Worm (Caenorhabditis elegans) whole organism, L1 larva: ENCODE measurements around the gene gba-4.
"Not testable (repeated sequence)": the region's sequence is repeated elsewhere in the genome, so short reads cannot be mapped to it uniquely, and the experiment has no call there.

ENCODE experiments used
- C16A3.4 ChIP-seq: fragments of 150-350 bp; optimal IDR thresholded peaks from 2 replicates; lab custom pipeline; 2014; ENCODE audit warnings: missing biosample characterization, missing genetic modification characterization
- F16B12.6 ChIP-seq: fragments of 150-350 bp; optimal IDR thresholded peaks from 2 replicates; lab custom pipeline; 2014; ENCODE audit warnings: missing biosample characterization, missing genetic modification characterization
- aha-1 ChIP-seq: fragments of 150-350 bp; optimal IDR thresholded peaks from 2 replicates; lab custom pipeline; 2014; ENCODE audit warnings: missing biosample characterization, missing genetic modification characterization
- alr-1 ChIP-seq: fragments of 200-800 bp; sonication (Bioruptor generic); optimal IDR thresholded peaks from 2 replicates; lab custom pipeline; 2018; ENCODE audit warnings: borderline replicate concordance, mild to moderate bottlenecking, missing genetic modification characterization, missing compliant biosample characterization
- ama-1 ChIP-seq: fragments of 150-350 bp; optimal IDR thresholded peaks from 2 replicates; lab custom pipeline; 2014
- dpl-1 ChIP-seq, 3 experiments: fragments of 150-350 bp in 2 of 3; sonication (generic microtip) in 1 of 3; optimal IDR thresholded peaks; 2 replicates each; lab custom pipeline; 2014 to 2017; ENCODE audit warnings: missing biosample characterization in 3 of 3, missing genetic modification characterization in 3 of 3, missing genetic modification reagents in 3 of 3
- egl-13 ChIP-seq: sonication (generic microtip); optimal IDR thresholded peaks from 2 replicates; lab custom pipeline; 2016; ENCODE audit warnings: missing genotype, missing genetic modification reagents, missing genetic modification characterization, missing compliant biosample characterization
- fkh-8 ChIP-seq: sonication (generic microtip); optimal IDR thresholded peaks from 2 replicates; lab custom pipeline; 2016; ENCODE audit warnings: mild to moderate bottlenecking, missing genetic modification characterization, missing compliant biosample characterization
- fos-1 ChIP-seq: fragments of 150-350 bp; optimal IDR thresholded peaks from 2 replicates; lab custom pipeline; 2014; ENCODE audit warnings: missing biosample characterization, missing genetic modification characterization
- hlh-4 ChIP-seq: sonication (generic microtip); optimal IDR thresholded peaks from 2 replicates; lab custom pipeline; 2016; ENCODE audit warnings: mild to moderate bottlenecking, missing genetic modification characterization, missing compliant biosample characterization
- mep-1 ChIP-seq: fragments of 150-350 bp; optimal IDR thresholded peaks from 2 replicates; lab custom pipeline; 2014; ENCODE audit warnings: missing biosample characterization, missing genetic modification characterization
- nhr-11 ChIP-seq: fragments of 150-350 bp; optimal IDR thresholded peaks from 2 replicates; lab custom pipeline; 2014; ENCODE audit warnings: missing biosample characterization, missing genetic modification characterization
- nhr-237 ChIP-seq: fragments of 150-350 bp; optimal IDR thresholded peaks from 2 replicates; lab custom pipeline; 2014; ENCODE audit warnings: missing biosample characterization, missing genetic modification characterization
- nhr-85 ChIP-seq: sonication (generic microtip); peaks from one replicate; lab custom pipeline; 2016; ENCODE audit warnings: missing genetic modification characterization, inconsistent platforms, missing compliant biosample characterization
- pax-3 ChIP-seq: fragments of 200-800 bp; sonication (Bioruptor generic); optimal IDR thresholded peaks from 2 replicates; lab custom pipeline; 2018; ENCODE audit warnings: mild to moderate bottlenecking, missing genetic modification characterization, moderate library complexity, missing compliant biosample characterization
- unc-30 ChIP-seq: sonication (generic microtip); optimal IDR thresholded peaks from 2 replicates; lab custom pipeline; 2017; ENCODE audit warnings: missing biosample characterization, missing genetic modification characterization
- unc-98 ChIP-seq: fragments of 200-800 bp; sonication (Bioruptor generic); IDR thresholded peaks from 2 replicates; pipeline ENCODE4 v1.3.6; 2022; ENCODE audit warnings: missing genetic modification characterization, missing compliant biosample characterization
- zag-1 ChIP-seq: fragments of 150-350 bp; optimal IDR thresholded peaks from 2 replicates; lab custom pipeline; 2014; ENCODE audit warnings: missing biosample characterization, missing genetic modification characterization

gba-4 gene

ce11 chrIV:5303030-5303429 lies 47.7 kb downstream of the gba-4 start, which contains the start of gene ZK354.7:
Gene ZK354.7, minus strand, starts transcription at chrIV:5303130.
- TF ChIP-seq nhr-11 (tag; lab: Kevin White, UChicago) (no peak), hlh-4 (tag; lab: Kevin White, UChicago) (no peak), unc-30 (tag; lab: Kevin White, UChicago) (no peak), pax-3 (tag; lab: Kevin White, UChicago) (no peak), dpl-1 (GFP tag; optimal IDR thresholded peaks at IDR 0.05; lab: Kevin White, UChicago) (no peak), alr-1 (tag; lab: Kevin White, UChicago) (no peak), aha-1 (no peak), unc-98 (no peak)

ce11 chrIV:5297436-5298012 lies 53.2 kb downstream of the gba-4 start, which contains the start of the genes ZK354.6 and msp-113:
Gene ZK354.6, minus strand, starts transcription at chrIV:5297536.
Gene msp-113, plus strand, starts transcription at chrIV:5297962.
- TF ChIP-seq hlh-4 (tag; lab: Kevin White, UChicago) (no peak), zag-1 (no peak), egl-13 (no peak), ama-1 (no peak), fos-1 (tag; lab: Kevin White, UChicago) (no peak), pax-3 (tag; lab: Kevin White, UChicago) (no peak), mep-1 (tag; lab: Kevin White, UChicago) (no peak), C16A3.4 (tag; lab: Kevin White, UChicago) (no peak), nhr-237 (no peak)

ce11 chrIV:5295240-5295639 lies 55.5 kb downstream of the gba-4 start, which contains the start of gene msp-51:
Gene msp-51, minus strand, starts transcription at chrIV:5295340.
- not testable (repeated sequence) for TF ChIP-seq nhr-85; fkh-8 (tag; lab: Kevin White, UChicago); F16B12.6
- TF ChIP-seq, all 84 proteins: peak for 0; not testable (repeated sequence) for 84
